Worm (Caenorhabditis elegans) whole organism, L3 larva: Measurements from ENCODE around the gene T06D8.9.

Source experiments
- ama-1 ChIP-seq: fragments of 150-350 bp; optimal IDR thresholded peaks from 2 replicates; lab custom pipeline; 2018
- fkh-10 ChIP-seq: sonication (generic microtip); optimal IDR thresholded peaks from 2 replicates; lab custom pipeline; 2017; ENCODE audit warnings: missing biosample characterization, missing genetic modification reagents, missing genetic modification characterization
- fos-1 ChIP-seq: fragments of 150-350 bp; optimal IDR thresholded peaks from 2 replicates; lab custom pipeline; 2014; ENCODE audit warnings: missing biosample characterization, missing genetic modification characterization
- lin-15B ChIP-seq: fragments of 150-350 bp; optimal IDR thresholded peaks from 2 replicates; lab custom pipeline; 2014; ENCODE audit warnings: missing biosample characterization, missing genetic modification characterization
- lin-39 ChIP-seq: fragments of 150-350 bp; optimal IDR thresholded peaks from 2 replicates; lab custom pipeline; 2018; ENCODE audit warnings: missing biosample characterization, missing genetic modification reagents, missing genetic modification characterization
- nhr-11 ChIP-seq: fragments of 150-350 bp; optimal IDR thresholded peaks from 2 replicates; lab custom pipeline; 2014; ENCODE audit warnings: missing biosample characterization, missing genetic modification characterization
- nhr-237 ChIP-seq: fragments of 150-350 bp; optimal IDR thresholded peaks from 2 replicates; lab custom pipeline; 2014; ENCODE audit warnings: missing biosample characterization, missing genetic modification characterization
- nhr-25 ChIP-seq: sonication (generic microtip); optimal IDR thresholded peaks from 2 replicates; lab custom pipeline; 2017; ENCODE audit warnings: missing biosample characterization, missing genetic modification characterization
- nhr-76 ChIP-seq: fragments of 150-350 bp; sonication (generic microtip); optimal IDR thresholded peaks from 5 replicates; lab custom pipeline; 2014; ENCODE audit warnings: missing biosample characterization, missing genetic modification characterization
- unc-62 ChIP-seq: fragments of 150-350 bp; sonication (generic microtip); optimal IDR thresholded peaks from 4 replicates; lab custom pipeline; 2014; ENCODE audit warnings: missing biosample characterization, missing genetic modification reagents, missing genetic modification characterization

DNA sequence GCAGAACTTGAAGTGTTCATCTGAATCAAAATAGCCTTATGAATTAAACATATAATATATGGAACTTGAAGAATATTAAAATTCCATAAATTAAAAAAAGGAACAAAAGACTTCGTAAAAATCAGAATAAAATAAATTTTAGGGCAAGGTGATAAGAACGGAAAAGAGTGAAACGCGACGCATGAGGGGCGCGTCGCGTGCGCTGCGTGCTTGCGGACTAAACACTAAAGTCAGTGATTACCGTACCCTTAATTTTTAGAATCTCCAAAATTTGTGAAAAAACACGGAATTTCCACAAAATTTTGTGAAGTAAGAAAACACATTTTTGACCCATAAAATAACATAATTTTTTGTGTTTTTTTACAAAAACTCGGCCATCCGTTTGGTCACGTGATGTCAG, 21.8 kb downstream of the T06D8.9 start, which contains the start of gene T05B9.1:
- TF ChIP-seq lin-39 (tag; lab: Kevin White, UChicago) (no peak), nhr-11 (tag; lab: Kevin White, UChicago) (no peak), unc-62 (GFP tag; lab: Kevin White, UChicago) (no peak), fos-1 (tag; lab: Kevin White, UChicago) (no peak), ama-1 (lab: Kevin White, UChicago) (no peak), nhr-25 (tag; lab: Kevin White, UChicago) (no peak), nhr-76 (tag; lab: Kevin White, UChicago) (no peak), lin-15B (no peak), fkh-10 (GFP tag; lab: Kevin White, UChicago) (no peak), nhr-237 (tag; lab: Kevin White, UChicago) (no peak)
